Worm (Caenorhabditis elegans) whole organism, late embryonic: ENCODE data around the gene srj-18.

Experiments used
- F13H6.1 ChIP-seq: sonication (generic microtip); optimal IDR thresholded peaks from 2 replicates; lab custom pipeline; 2016; ENCODE audit warnings: missing genetic modification characterization, missing compliant biosample characterization
- dve-1 ChIP-seq: sonication (generic microtip); optimal IDR thresholded peaks from 2 replicates; lab custom pipeline; 2017; ENCODE audit warnings: antibody characterized with exemption, mild to moderate bottlenecking, missing genetic modification characterization, missing compliant biosample characterization

DNA sequence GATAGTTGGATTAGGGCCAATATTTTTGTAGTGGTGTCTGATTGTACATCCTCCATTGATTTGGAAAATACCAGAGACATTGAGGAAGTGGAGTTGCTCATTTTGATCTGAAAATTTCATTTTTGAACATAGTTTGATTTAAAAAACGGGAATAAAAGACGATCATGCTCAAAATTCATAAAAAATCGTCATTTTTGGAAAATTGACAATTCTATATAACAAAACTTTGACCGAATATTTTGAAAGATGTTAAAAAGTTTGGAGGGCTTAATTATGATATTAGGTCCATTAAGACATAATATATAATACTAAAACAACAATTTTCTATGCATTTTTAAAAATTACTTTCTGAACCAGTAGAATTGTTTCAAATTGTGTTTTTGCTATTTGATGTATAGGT is 14.7 kb upstream of the srj-18 start, which contains the start of gene srg-58:
- no peak for TF ChIP-seq F13H6.1 (tag; lab: Kevin White, UChicago)
- TF ChIP-seq dve-1 (tag; lab: Kevin White, UChicago) = no peak
